Fruit fly (Drosophila melanogaster): Measurements from ENCODE around the gene ChAT.

ChAT gene

dm6 chr3R:18663525-18663924, 41.8 kb upstream of the ChAT start, which contains the start of the genes Cpsf73 and Gos28 (continued):
- TF ChIP-seq CG14710 (tag; optimal IDR thresholded peaks at IDR 0.05) = peak; percentile 61
- TF ChIP-seq CTCF (GFP tag; optimal IDR thresholded peaks at IDR 0.05) = no peak
- no peak for TF ChIP-seq wek (GFP tag; optimal IDR thresholded peaks at IDR 0.05)
- no peak for TF ChIP-seq fd102C (GFP tag; optimal IDR thresholded peaks at IDR 0.05)
- no peak for TF ChIP-seq mirr (GFP tag; optimal IDR thresholded peaks at IDR 0.05)
- no peak for TF ChIP-seq Meics (GFP tag; optimal IDR thresholded peaks at IDR 0.05)
- no peak for TF ChIP-seq CG43689 (GFP tag; IDR thresholded peaks at IDR 0.05)
- TF ChIP-seq CG13775 (GFP tag; optimal IDR thresholded peaks at IDR 0.05) = peak; percentile 30
- peak in 1 of 2 experiments; percentile 74 for TF ChIP-seq tll (GFP tag; optimal IDR thresholded peaks at IDR 0.05)
- TF ChIP-seq CG2116 (GFP tag; optimal IDR thresholded peaks at IDR 0.05) = peak; percentile 51
- TF ChIP-seq Fer1 (GFP tag; optimal IDR thresholded peaks at IDR 0.05) = peak; percentile 16
- TF ChIP-seq Mrtf (GFP tag; IDR thresholded peaks at IDR 0.05) = no peak
- TF ChIP-seq pfk (GFP tag; optimal IDR thresholded peaks at IDR 0.05) = no peak
- peak; percentile 83 for TF ChIP-seq CG1603 (tag; optimal IDR thresholded peaks at IDR 0.05)
- TF ChIP-seq CG11093 (GFP tag; IDR thresholded peaks at IDR 0.05) = no peak
- no peak for TF ChIP-seq Awh (GFP tag; IDR thresholded peaks at IDR 0.05)
- no peak for TF ChIP-seq CG1602 (GFP tag; optimal IDR thresholded peaks at IDR 0.05)
- peak; percentile 28; the same call in 1 of the 2 replicates for TF ChIP-seq sisA (GFP tag; IDR thresholded peaks at IDR 0.05)
- no peak for TF ChIP-seq Hey (tag; optimal IDR thresholded peaks at IDR 0.05)
- TF ChIP-seq CrebB (tag; optimal IDR thresholded peaks at IDR 0.05) = no peak
- TF ChIP-seq Ets97D (GFP tag; optimal IDR thresholded peaks at IDR 0.05) = peak; percentile 36
- no peak for TF ChIP-seq Oli (tag; optimal IDR thresholded peaks at IDR 0.05)
- no peak for TF ChIP-seq tup (GFP tag; optimal IDR thresholded peaks at IDR 0.05)
- peak; percentile 78 for TF ChIP-seq CG7928 (GFP tag; optimal IDR thresholded peaks at IDR 0.05)
- no peak for TF ChIP-seq tio (GFP tag; optimal IDR thresholded peaks at IDR 0.05)
- TF ChIP-seq chn (GFP tag; optimal IDR thresholded peaks at IDR 0.05) = no peak
- TF ChIP-seq CG6689 (GFP tag; IDR thresholded peaks at IDR 0.05) = 0 out of 2 replicates have a peak, but pooled peaks have one; percentile 16
- peak; percentile 15; the same call in 1 of the 2 replicates for TF ChIP-seq Bgb (GFP tag; IDR thresholded peaks at IDR 0.05; ENCODE audit: partially characterized antibody)
- no peak for TF ChIP-seq ind (GFP tag; optimal IDR thresholded peaks at IDR 0.05)
- no peak for TF ChIP-seq en (GFP tag; optimal IDR thresholded peaks at IDR 0.05)
- TF ChIP-seq twi (tag; optimal IDR thresholded peaks at IDR 0.05) = peak; percentile 3
- TF ChIP-seq ham (GFP tag; IDR thresholded peaks at IDR 0.05) = no peak
- TF ChIP-seq odd (GFP tag; optimal IDR thresholded peaks at IDR 0.05) = no peak
- peak; percentile 84 for TF ChIP-seq ssp (GFP tag; IDR thresholded peaks at IDR 0.05)
- TF ChIP-seq CG10462 (GFP tag; optimal IDR thresholded peaks at IDR 0.05) = no peak
- TF ChIP-seq nerfin-1 (tag; optimal IDR thresholded peaks at IDR 0.05) = peak; percentile 41
- peak; percentile 78 for TF ChIP-seq Elba2 (GFP tag; optimal IDR thresholded peaks at IDR 0.05)
- peak; percentile 33 for TF ChIP-seq CoRest (tag; optimal IDR thresholded peaks at IDR 0.05)
- TF ChIP-seq PHDP (tag; optimal IDR thresholded peaks at IDR 0.05) = peak; percentile 21
- TF ChIP-seq Scr (GFP tag; IDR thresholded peaks at IDR 0.05; ENCODE audit: partially characterized antibody) = peak; percentile 60
- no peak for TF ChIP-seq danr (GFP tag; IDR thresholded peaks at IDR 0.05)
- no peak for TF ChIP-seq wor (GFP tag; IDR thresholded peaks at IDR 0.05)
- no peak for TF ChIP-seq seq (GFP tag; IDR thresholded peaks at IDR 0.05)
- TF ChIP-seq CG12155 (GFP tag; optimal IDR thresholded peaks at IDR 0.05) = no peak
- peak; percentile 44; the same call in 1 of the 2 replicates for TF ChIP-seq E2f2 (GFP tag; IDR thresholded peaks at IDR 0.05)
- TF ChIP-seq MTF-1 (GFP tag; optimal IDR thresholded peaks at IDR 0.05; ENCODE audit: borderline replicate concordance) = no peak
- TF ChIP-seq caup (GFP tag; optimal IDR thresholded peaks at IDR 0.05; ENCODE audit: severe bottlenecking) = no peak
- peak; percentile 58 for TF ChIP-seq trem (tag; optimal IDR thresholded peaks at IDR 0.05)
- peak; percentile 10; the same call in 1 of the 2 replicates for TF ChIP-seq Xrp1 (GFP tag; IDR thresholded peaks at IDR 0.05)
- no peak for TF ChIP-seq ase (GFP tag; IDR thresholded peaks at IDR 0.05)
- TF ChIP-seq unpg (GFP tag; optimal IDR thresholded peaks at IDR 0.05) = peak; percentile 19

Measured in whole organism, embryonic.